Fruit fly (Drosophila melanogaster): Measurements from ENCODE around the gene CG14316.

CG14316 gene

DNA sequence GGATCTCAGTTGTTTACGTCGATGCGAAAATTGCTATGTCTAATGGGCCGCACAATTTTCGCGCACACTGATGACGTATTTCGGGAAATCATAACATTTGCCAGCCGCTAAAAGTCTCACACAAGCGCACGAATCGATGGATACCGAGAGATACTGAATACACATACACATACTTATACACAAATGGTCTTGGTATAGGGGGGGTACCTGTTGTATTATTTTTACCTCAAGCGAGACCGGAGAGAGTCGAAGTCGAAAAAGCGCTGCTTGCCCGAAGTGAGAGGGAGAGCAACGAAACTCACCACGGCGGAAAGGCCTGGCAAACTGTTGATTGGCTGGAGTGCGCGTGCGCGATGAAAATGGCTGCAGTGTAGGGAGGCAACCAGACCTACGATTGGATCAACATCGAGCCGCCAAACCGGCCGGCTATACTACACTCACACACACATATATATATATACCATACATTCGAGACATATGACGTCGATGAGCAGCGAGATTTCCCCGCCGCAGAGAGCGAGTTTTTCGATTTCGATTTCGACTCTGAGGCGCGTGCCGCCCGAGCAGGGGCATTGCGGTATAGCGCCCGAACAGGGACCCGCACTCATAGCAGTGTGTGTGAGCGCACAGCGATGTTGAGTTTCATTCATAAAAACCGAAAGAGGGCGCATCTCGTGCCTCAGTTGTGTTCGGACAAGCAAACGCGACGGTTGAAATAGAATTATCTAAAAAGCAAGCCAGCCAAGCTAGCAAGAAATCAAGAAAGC, 30.4 kb upstream of the CG14316 start:
- TF ChIP-seq lola (GFP tag; optimal IDR thresholded peaks at IDR 0.05) (no peak), Hr83 (GFP tag; optimal IDR thresholded peaks at IDR 0.05; ENCODE audit: poor library complexity, severe bottlenecking) (peak; percentile 10), Sp1 (GFP tag; optimal IDR thresholded peaks at IDR 0.05) (no peak), Dif (GFP tag; optimal IDR thresholded peaks at IDR 0.05; ENCODE audit: partially characterized antibody) (peak; percentile 50), tai (GFP tag; optimal IDR thresholded peaks at IDR 0.05) (no peak), h (GFP tag; optimal IDR thresholded peaks at IDR 0.05) (peak; percentile 82), Myc (optimal IDR thresholded peaks at IDR 0.05) (peak; percentile 42), Rel (GFP tag; optimal IDR thresholded peaks at IDR 0.05) (peak; percentile 13), Rel (tag; optimal IDR thresholded peaks at IDR 0.05) (no peak), CrebA (GFP tag; optimal IDR thresholded peaks at IDR 0.05; ENCODE audit: borderline replicate concordance) (peak; percentile 35), brk (GFP tag; optimal IDR thresholded peaks at IDR 0.05) (peak; percentile 3), Vsx2 (GFP tag; optimal IDR thresholded peaks at IDR 0.05; ENCODE audit: partially characterized antibody) (peak; percentile 1), dl (GFP tag; optimal IDR thresholded peaks at IDR 0.05; ENCODE audit: insufficient read depth in 1 of 2, partially characterized antibody in 2 of 2) (peak in 1 of 2 experiments; percentile 6)

DNA sequence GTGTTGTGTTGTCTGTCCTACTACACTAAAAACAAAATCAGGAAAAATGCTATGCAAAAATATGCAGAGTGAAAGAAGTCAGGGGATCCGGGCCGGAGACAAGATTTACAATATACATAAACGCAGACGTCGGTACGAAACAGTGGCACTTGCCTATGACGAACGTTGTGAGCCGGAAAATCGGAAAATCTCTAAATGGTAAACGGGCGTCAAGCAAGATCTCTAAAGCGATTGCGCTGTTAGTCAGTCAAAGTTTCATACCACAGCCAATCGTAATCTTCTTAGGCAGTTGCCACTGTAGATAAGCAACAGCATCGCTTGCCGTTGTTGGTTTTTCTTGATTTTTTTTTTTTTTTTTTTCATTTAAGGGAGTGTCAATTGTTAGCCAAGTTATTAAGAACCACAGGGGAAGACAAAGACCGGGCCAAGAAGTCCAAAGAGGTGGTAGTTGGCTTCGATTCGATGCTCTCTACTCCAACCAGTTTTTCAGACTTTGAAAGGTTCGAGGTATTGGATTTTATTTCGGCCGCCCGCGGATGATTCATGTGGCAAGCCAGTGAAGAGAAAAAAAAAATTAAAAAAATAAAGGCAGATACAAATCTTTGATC, 26.8 kb upstream of the CG14316 start:
- TF ChIP-seq h (GFP tag; optimal IDR thresholded peaks at IDR 0.05), result peak; percentile 84
- no peak for TF ChIP-seq CrebA (GFP tag; optimal IDR thresholded peaks at IDR 0.05; ENCODE audit: borderline replicate concordance)
- peak; percentile 81 for TF ChIP-seq ey (GFP tag; optimal IDR thresholded peaks at IDR 0.05)
- TF ChIP-seq CG9705 (GFP tag; optimal IDR thresholded peaks at IDR 0.05), result peak; percentile 57
- no peak for TF ChIP-seq Dfd (GFP tag; optimal IDR thresholded peaks at IDR 0.05)
- peak; percentile 69 for TF ChIP-seq OdsH (GFP tag; optimal IDR thresholded peaks at IDR 0.05)
- TF ChIP-seq HLH106 (tag; optimal IDR thresholded peaks at IDR 0.05), result peak; percentile 89
- peak; percentile 40 for TF ChIP-seq tai (GFP tag; optimal IDR thresholded peaks at IDR 0.05)
- no peak for TF ChIP-seq pan (optimal IDR thresholded peaks at IDR 0.05)
- TF ChIP-seq CG32264 (GFP tag; optimal IDR thresholded peaks at IDR 0.05), result peak; percentile 21
- TF ChIP-seq dsf (GFP tag; optimal IDR thresholded peaks at IDR 0.05; ENCODE audit: borderline replicate concordance), result no peak
- no peak for TF ChIP-seq N (GFP tag; optimal IDR thresholded peaks at IDR 0.05)
- TF ChIP-seq Hnf4 (GFP tag; optimal IDR thresholded peaks at IDR 0.05), result peak; percentile 67
- TF ChIP-seq rgr (GFP tag; optimal IDR thresholded peaks at IDR 0.05), result peak; percentile 74
- peak; percentile 19 for TF ChIP-seq sage (GFP tag; optimal IDR thresholded peaks at IDR 0.05)
- no peak for TF ChIP-seq Abd-B (GFP tag; optimal IDR thresholded peaks at IDR 0.05)
- peak; percentile 69 for TF ChIP-seq woc (GFP tag; optimal IDR thresholded peaks at IDR 0.05)
- peak in 1 of 2 experiments; percentile 81 for TF ChIP-seq foxo (GFP tag; optimal IDR thresholded peaks at IDR 0.05)
- peak; percentile 29 for TF ChIP-seq Jra (GFP tag; optimal IDR thresholded peaks at IDR 0.05)
- TF ChIP-seq psq (GFP tag; optimal IDR thresholded peaks at IDR 0.05), result peak; percentile 58
- peak; percentile 81 for TF ChIP-seq fru (GFP tag; optimal IDR thresholded peaks at IDR 0.05)
- TF ChIP-seq Hr78 (GFP tag; optimal IDR thresholded peaks at IDR 0.05), result no peak
- TF ChIP-seq Myc (optimal IDR thresholded peaks at IDR 0.05), result no peak
- TF ChIP-seq brk (GFP tag; optimal IDR thresholded peaks at IDR 0.05), result no peak
- peak; percentile 57 for TF ChIP-seq dmrt93B (GFP tag; optimal IDR thresholded peaks at IDR 0.05)
- peak; percentile 45 for TF ChIP-seq sv (GFP tag; optimal IDR thresholded peaks at IDR 0.05)
- peak; percentile 77 for TF ChIP-seq br (GFP tag; optimal IDR thresholded peaks at IDR 0.05)
- TF ChIP-seq Mio (GFP tag; optimal IDR thresholded peaks at IDR 0.05), result no peak
- peak; percentile 60 for TF ChIP-seq Sp1 (GFP tag; optimal IDR thresholded peaks at IDR 0.05)
- no peak for TF ChIP-seq lola (GFP tag; optimal IDR thresholded peaks at IDR 0.05)

DNA sequence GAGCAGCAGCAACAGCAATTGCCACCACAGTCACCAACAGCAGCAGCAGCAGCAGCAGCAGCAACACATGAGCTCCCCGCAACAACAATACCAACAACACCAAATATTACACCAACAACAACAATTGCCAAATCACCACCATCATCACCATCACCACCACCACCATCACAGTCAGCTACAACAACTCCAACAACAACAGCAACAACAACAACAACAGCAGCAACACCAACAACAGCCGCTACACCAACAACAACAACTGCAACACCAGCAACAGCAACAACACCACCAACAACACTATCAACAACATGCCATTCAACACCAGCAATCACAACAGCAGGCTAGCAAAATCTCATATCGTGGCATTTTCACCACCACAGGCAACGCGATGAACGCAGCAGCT, 21.2 kb upstream of the CG14316 start:
- no peak for TF ChIP-seq CG32264 (GFP tag; optimal IDR thresholded peaks at IDR 0.05)
- TF ChIP-seq Dfd (GFP tag; optimal IDR thresholded peaks at IDR 0.05), result peak; percentile 89

Measured in whole organism, wandering third instar larva.